Fruit fly (Drosophila melanogaster): Measurements from ENCODE around the gene p38c.

p38c gene

DNA sequence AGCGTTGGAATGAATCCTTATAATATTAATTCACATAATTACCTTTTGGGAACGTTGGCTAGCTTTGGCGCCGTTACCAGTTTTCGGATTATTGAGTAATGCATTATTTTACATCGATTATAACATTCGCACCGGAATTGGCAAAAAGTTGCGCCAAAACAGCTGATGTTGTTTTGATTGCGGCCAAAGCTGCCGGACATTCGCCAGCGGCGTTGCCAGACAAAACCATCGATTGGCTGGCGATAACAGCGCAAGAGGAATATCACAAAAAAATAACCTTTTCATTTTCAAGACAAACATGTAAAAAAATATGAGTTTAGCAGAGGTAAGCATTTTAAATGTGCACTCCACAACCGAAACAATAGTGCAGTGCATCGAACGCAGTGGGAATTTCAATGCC is 19.9 kb downstream of the p38c start, which contains the start of the genes GatB and Tsc1 (continued):
- TF ChIP-seq sens (GFP tag) (peak; percentile 6), CG15514 (GFP tag; optimal IDR thresholded peaks at IDR 0.05) (no peak), CG30431 (GFP tag; optimal IDR thresholded peaks at IDR 0.05) (no peak), klu (GFP tag; IDR thresholded peaks at IDR 0.05) (no peak), NfI (GFP tag; optimal IDR thresholded peaks at IDR 0.05) (no peak), ase (GFP tag; IDR thresholded peaks at IDR 0.05) (no peak), dan (GFP tag; IDR thresholded peaks at IDR 0.05) (no peak), CG4617 (GFP tag; optimal IDR thresholded peaks at IDR 0.05; ENCODE audit: borderline replicate concordance) (peak; percentile 75), kay (GFP tag; optimal IDR thresholded peaks at IDR 0.05) (no peak), slou (GFP tag; optimal IDR thresholded peaks at IDR 0.05) (no peak), Ssrp (tag; optimal IDR thresholded peaks at IDR 0.05) (no peak), bab2 (GFP tag; optimal IDR thresholded peaks at IDR 0.05) (no peak), B-H2 (GFP tag; optimal IDR thresholded peaks at IDR 0.05) (no peak), ewg (GFP tag; optimal IDR thresholded peaks at IDR 0.05) (no peak), Stat92E (GFP tag; optimal IDR thresholded peaks at IDR 0.05) (no peak), MBD-R2 (GFP tag; IDR thresholded peaks at IDR 0.05) (peak; percentile 98), cwo (GFP tag; optimal IDR thresholded peaks at IDR 0.05) (no peak), grau (tag; optimal IDR thresholded peaks at IDR 0.05) (no peak), Pdp1 (GFP tag; optimal IDR thresholded peaks at IDR 0.05) (peak in 1 of 2 experiments; percentile 82), toy (GFP tag; IDR thresholded peaks at IDR 0.05) (no peak), Sin3A (optimal IDR thresholded peaks at IDR 0.05) (peak; percentile 61), CG1024 (GFP tag; IDR thresholded peaks at IDR 0.05) (no peak), ranshi (GFP tag; IDR thresholded peaks at IDR 0.05) (no peak), cad (GFP tag; optimal IDR thresholded peaks at IDR 0.05) (no peak), D19B (GFP tag; optimal IDR thresholded peaks at IDR 0.05) (no peak), Drgx (GFP tag; IDR thresholded peaks at IDR 0.05) (no peak), CG17186 (GFP tag; optimal IDR thresholded peaks at IDR 0.05) (peak; percentile 81), YL-1 (GFP tag; optimal IDR thresholded peaks at IDR 0.05) (peak; percentile 36), CG1602 (GFP tag; optimal IDR thresholded peaks at IDR 0.05) (no peak), stwl (tag; optimal IDR thresholded peaks at IDR 0.05) (peak; percentile 65), lmd (GFP tag; IDR thresholded peaks at IDR 0.05) (no peak), eve (GFP tag; optimal IDR thresholded peaks at IDR 0.05) (no peak), Six4 (GFP tag; optimal IDR thresholded peaks at IDR 0.05) (no peak), CG2116 (GFP tag; optimal IDR thresholded peaks at IDR 0.05) (peak; percentile 45), gcm (GFP tag; optimal IDR thresholded peaks at IDR 0.05) (no peak), Chrac-16 (GFP tag; optimal IDR thresholded peaks at IDR 0.05) (no peak), Nf-YB (GFP tag; optimal IDR thresholded peaks at IDR 0.05) (peak; percentile 36), CG8290 (GFP tag; optimal IDR thresholded peaks at IDR 0.05) (no peak), CG8290 (tag; optimal IDR thresholded peaks at IDR 0.05) (no peak), CG7963 (GFP tag; IDR thresholded peaks at IDR 0.05; ENCODE audit: partially characterized antibody) (peak; percentile 37; the same call in 1 of the 3 replicates), CG31224 (GFP tag; IDR thresholded peaks at IDR 0.05) (no peak), nmo (GFP tag; optimal IDR thresholded peaks at IDR 0.05) (peak; percentile 34), her (GFP tag; optimal IDR thresholded peaks at IDR 0.05) (no peak), CG9932 (GFP tag; IDR thresholded peaks at IDR 0.05) (no peak), NK7.1 (GFP tag; optimal IDR thresholded peaks at IDR 0.05) (no peak), Scr (GFP tag; IDR thresholded peaks at IDR 0.05; ENCODE audit: partially characterized antibody) (peak; percentile 37), CG32767 (GFP tag; IDR thresholded peaks at IDR 0.05) (no peak), peb (GFP tag; IDR thresholded peaks at IDR 0.05) (no peak), CTCF (GFP tag; optimal IDR thresholded peaks at IDR 0.05) (no peak), CG34422 (GFP tag; IDR thresholded peaks at IDR 0.05) (peak; percentile 52; the same call in 1 of the 3 replicates), CG17385 (GFP tag; optimal IDR thresholded peaks at IDR 0.05) (peak; percentile 46), btn (GFP tag; optimal IDR thresholded peaks at IDR 0.05) (no peak), dpn (GFP tag; optimal IDR thresholded peaks at IDR 0.05) (no peak)

All from whole organism, embryonic.